Worm (Caenorhabditis elegans): ENCODE measurements around the gene cbp-2.

DNA sequence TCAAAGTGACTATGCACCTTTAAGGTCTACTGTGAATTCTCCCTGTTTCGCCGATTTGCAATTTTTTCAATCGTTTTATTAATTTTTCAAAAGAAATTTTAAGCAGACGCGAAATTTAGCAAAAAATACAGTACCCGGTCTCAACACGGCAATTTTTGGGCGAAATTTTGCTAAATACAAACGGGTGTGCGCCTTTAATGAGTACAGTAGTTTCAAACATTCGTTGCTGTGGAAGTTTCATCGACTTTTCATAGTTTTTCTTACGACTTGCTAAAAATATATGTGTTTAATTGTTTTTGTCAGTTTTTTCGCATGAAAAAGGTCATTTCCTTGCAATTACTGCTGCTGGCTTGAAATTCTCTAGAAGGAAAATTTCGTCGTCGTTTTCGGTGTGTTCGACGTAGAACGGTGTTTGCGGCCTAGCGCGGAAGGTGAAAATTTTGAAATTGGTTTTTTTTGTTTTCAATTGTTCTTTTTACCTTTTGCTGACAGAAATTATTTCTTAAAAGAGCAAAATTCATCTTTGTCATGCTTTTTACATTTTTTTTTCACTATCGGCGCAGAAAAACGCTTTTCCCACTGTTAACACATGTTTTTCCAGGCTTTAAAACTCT lies 23.9 kb downstream of the cbp-2 start, which contains the start of gene K03H1.7:
- TF ChIP-seq nhr-237 (tag; optimal IDR thresholded peaks at IDR 0.05): no peak
- TF ChIP-seq mdl-1 (tag; optimal IDR thresholded peaks at IDR 0.05): no peak
- TF ChIP-seq elt-2 (tag; optimal IDR thresholded peaks at IDR 0.05): no peak
- no peak for TF ChIP-seq nhr-28 (tag; optimal IDR thresholded peaks at IDR 0.05)

Measured in whole organism, L3 larva.